Fruit fly (Drosophila melanogaster) whole organism, prepupa: Measurements from ENCODE around the gene CG13898.

ENCODE experiments used
- Blimp-1 ChIP-seq: fragments of 200-800 bp; sonication (Bioruptor generic); optimal IDR thresholded peaks from 3 replicates; lab custom pipeline; 2017; ENCODE audit warnings: missing biosample characterization, missing genetic modification characterization, mild to moderate bottlenecking, moderate library complexity, missing genetic modification reagents
- CG10631 ChIP-seq: fragments of 200-800 bp; sonication (Bioruptor generic); optimal IDR thresholded peaks from 2 replicates; lab custom pipeline; 2016; ENCODE audit warnings: missing biosample characterization, missing genetic modification characterization
- CG10669 ChIP-seq: fragments of 200-800 bp; sonication (Bioruptor generic); optimal IDR thresholded peaks from 3 replicates; lab custom pipeline; 2018; ENCODE audit warnings: missing biosample characterization, mild to moderate bottlenecking, missing genetic modification characterization, moderate library complexity
- CG11762 ChIP-seq: fragments of 200-800 bp; sonication (Bioruptor generic); optimal IDR thresholded peaks from 3 replicates; lab custom pipeline; 2016; ENCODE audit warnings: missing biosample characterization, missing genetic modification characterization; ENCODE audit not compliant: insufficient read depth
- CG11902 ChIP-seq: fragments of 200-800 bp; sonication (Bioruptor generic); optimal IDR thresholded peaks from 3 replicates; lab custom pipeline; 2016; ENCODE audit warnings: missing biosample characterization, missing genetic modification characterization
- CG1621 ChIP-seq: fragments of 200-800 bp; sonication (Bioruptor generic); optimal IDR thresholded peaks from 3 replicates; lab custom pipeline; 2018; ENCODE audit warnings: missing biosample characterization, mild to moderate bottlenecking, missing genetic modification characterization
- CG3032 ChIP-seq: fragments of 200-800 bp; optimal IDR thresholded peaks from 2 replicates; lab custom pipeline; 2019; ENCODE audit warnings: missing biosample characterization, mild to moderate bottlenecking, missing genetic modification characterization, moderate library complexity
- CG31627 ChIP-seq: fragments of 200-800 bp; sonication (Bioruptor generic); optimal IDR thresholded peaks from 3 replicates; lab custom pipeline; 2016; ENCODE audit warnings: missing biosample characterization, missing genetic modification characterization
- CG32006 ChIP-seq: fragments of 200-800 bp; sonication (Bioruptor generic); optimal IDR thresholded peaks from 3 replicates; lab custom pipeline; 2017; ENCODE audit warnings: missing biosample characterization, mild to moderate bottlenecking, missing genetic modification characterization
- CG34406 ChIP-seq: fragments of 200-800 bp; sonication (Bioruptor generic); optimal IDR thresholded peaks from 3 replicates; lab custom pipeline; 2016; ENCODE audit warnings: missing biosample characterization, missing genetic modification characterization
- CG3919 ChIP-seq: fragments of 200-800 bp; sonication (Bioruptor generic); optimal IDR thresholded peaks from 3 replicates; lab custom pipeline; 2016; ENCODE audit warnings: missing biosample characterization, missing genetic modification characterization
- CG4318 ChIP-seq: fragments of 200-800 bp; sonication (Bioruptor generic); optimal IDR thresholded peaks from 3 replicates; lab custom pipeline; 2017; ENCODE audit warnings: missing biosample characterization, mild to moderate bottlenecking, missing genetic modification characterization
- CG6276 ChIP-seq: fragments of 200-800 bp; sonication (Bioruptor generic); optimal IDR thresholded peaks from 2 replicates; lab custom pipeline; 2017; ENCODE audit warnings: missing biosample characterization, mild to moderate bottlenecking, missing genetic modification characterization
- CG6792 ChIP-seq: fragments of 200-800 bp; sonication (Bioruptor generic); optimal IDR thresholded peaks from 3 replicates; lab custom pipeline; 2016; ENCODE audit warnings: missing biosample characterization, missing genetic modification characterization
- CG6808 ChIP-seq: fragments of 200-800 bp; sonication (Bioruptor generic); optimal IDR thresholded peaks from 3 replicates; lab custom pipeline; 2017; ENCODE audit warnings: missing biosample characterization, missing genetic modification characterization, mild to moderate bottlenecking, moderate library complexity, missing genetic modification reagents
- CG6854 ChIP-seq: fragments of 200-800 bp; sonication (Bioruptor generic); optimal IDR thresholded peaks from 2 replicates; lab custom pipeline; 2017; ENCODE audit warnings: missing biosample characterization, mild to moderate bottlenecking, missing genetic modification characterization
- CG7368 ChIP-seq: fragments of 200-800 bp; sonication (Bioruptor generic); optimal IDR thresholded peaks from 3 replicates; lab custom pipeline; 2016; ENCODE audit warnings: missing biosample characterization, missing genetic modification characterization
- CG8119 ChIP-seq: fragments of 200-800 bp; sonication (Bioruptor generic); IDR thresholded peaks from 3 replicates; pipeline ENCODE4 v1.3.6; 2022; ENCODE audit warnings: missing biosample characterization, missing genetic modification characterization
- CG8319 ChIP-seq: fragments of 200-800 bp; sonication (Bioruptor generic); optimal IDR thresholded peaks from 3 replicates; lab custom pipeline; 2016; ENCODE audit warnings: missing biosample characterization, missing genetic modification characterization
- CG8632 ChIP-seq: fragments of 200-800 bp; sonication (Bioruptor generic); optimal IDR thresholded peaks from 3 replicates; lab custom pipeline; 2016; ENCODE audit warnings: missing biosample characterization, missing genetic modification characterization
- CG9139 ChIP-seq: fragments of 200-800 bp; sonication (Bioruptor generic); optimal IDR thresholded peaks from 3 replicates; lab custom pipeline; 2017; ENCODE audit warnings: missing biosample characterization, mild to moderate bottlenecking, missing genetic modification characterization
- Eip75B ChIP-seq: fragments of 200-800 bp; sonication (Bioruptor generic); optimal IDR thresholded peaks from 3 replicates; lab custom pipeline; 2016; ENCODE audit warnings: missing biosample characterization, missing genetic modification characterization
- Ets21C ChIP-seq: fragments of 200-800 bp; sonication (Bioruptor generic); optimal IDR thresholded peaks from 3 replicates; lab custom pipeline; 2016; ENCODE audit warnings: missing biosample characterization, missing genetic modification characterization
- Ets96B ChIP-seq: fragments of 200-800 bp; optimal IDR thresholded peaks from 2 replicates; lab custom pipeline; 2019; ENCODE audit warnings: missing biosample characterization, mild to moderate bottlenecking, missing genetic modification characterization, moderate library complexity
- Gug ChIP-seq: fragments of 200-800 bp; sonication (Bioruptor generic); IDR thresholded peaks from 2 replicates; pipeline ENCODE4 v1.3.6; 2022; ENCODE audit warnings: missing biosample characterization, missing genetic modification characterization
- Hr38 ChIP-seq: sonication (Bioruptor generic); optimal IDR thresholded peaks from 2 replicates; lab custom pipeline; 2016; ENCODE audit warnings: missing biosample characterization, missing genetic modification characterization
- Hr39 ChIP-seq: fragments of 200-800 bp; sonication (Bioruptor generic); optimal IDR thresholded peaks from 2 replicates; lab custom pipeline; 2016; ENCODE audit warnings: missing biosample characterization, missing genetic modification characterization
- Hr4 ChIP-seq: fragments of 200-800 bp; sonication (Bioruptor generic); optimal IDR thresholded peaks from 3 replicates; lab custom pipeline; 2016; ENCODE audit warnings: missing biosample characterization, missing genetic modification characterization
- Lpt ChIP-seq: fragments of 200-800 bp; sonication (Bioruptor generic); optimal IDR thresholded peaks from 3 replicates; lab custom pipeline; 2016; ENCODE audit warnings: missing biosample characterization, missing genetic modification characterization
- Met ChIP-seq: fragments of 200-800 bp; sonication (Bioruptor generic); optimal IDR thresholded peaks from 3 replicates; lab custom pipeline; 2016; ENCODE audit warnings: missing biosample characterization, missing genetic modification characterization
- OdsH ChIP-seq: fragments of 200-800 bp; sonication (Bioruptor generic); optimal IDR thresholded peaks from 3 replicates; lab custom pipeline; 2016; ENCODE audit warnings: missing biosample characterization, missing genetic modification characterization
- Smox ChIP-seq: fragments of 200-800 bp; sonication (Bioruptor generic); optimal IDR thresholded peaks from 3 replicates; lab custom pipeline; 2016; ENCODE audit warnings: missing biosample characterization, missing genetic modification characterization
- Sox102F ChIP-seq: fragments of 200-800 bp; sonication (Bioruptor generic); optimal IDR thresholded peaks from 2 replicates; lab custom pipeline; 2016; ENCODE audit warnings: missing biosample characterization, mild to moderate bottlenecking, missing genetic modification characterization
- Sox14 ChIP-seq: fragments of 200-800 bp; sonication (Bioruptor generic); optimal IDR thresholded peaks from 3 replicates; lab custom pipeline; 2016; ENCODE audit warnings: missing biosample characterization, missing genetic modification characterization
- Sox15 ChIP-seq: fragments of 200-800 bp; sonication (Bioruptor generic); optimal IDR thresholded peaks from 3 replicates; lab custom pipeline; 2016; ENCODE audit warnings: missing biosample characterization, missing genetic modification characterization
- achi ChIP-seq: fragments of 200-800 bp; sonication (Bioruptor generic); optimal IDR thresholded peaks from 3 replicates; lab custom pipeline; 2016; ENCODE audit warnings: missing biosample characterization, missing genetic modification characterization
- acj6 ChIP-seq: fragments of 200-800 bp; sonication (Bioruptor generic); optimal IDR thresholded peaks from 3 replicates; lab custom pipeline; 2016; ENCODE audit warnings: missing biosample characterization, missing genetic modification characterization
- dac ChIP-seq: fragments of 200-800 bp; sonication (Bioruptor generic); optimal IDR thresholded peaks from 2 replicates; lab custom pipeline; 2017; ENCODE audit warnings: missing biosample characterization, mild to moderate bottlenecking, missing genetic modification characterization
- dsx ChIP-seq: fragments of 200-800 bp; optimal IDR thresholded peaks from 3 replicates; lab custom pipeline; 2019; ENCODE audit warnings: missing biosample characterization, mild to moderate bottlenecking, missing genetic modification characterization, moderate library complexity; ENCODE audit not compliant: poor library complexity, severe bottlenecking
- esn ChIP-seq: fragments of 200-800 bp; sonication (Bioruptor generic); optimal IDR thresholded peaks from 2 replicates; lab custom pipeline; 2016; ENCODE audit warnings: missing biosample characterization, mild to moderate bottlenecking, missing genetic modification characterization, moderate library complexity
- fd59A ChIP-seq: fragments of 200-800 bp; sonication (Bioruptor generic); optimal IDR thresholded peaks from 2 replicates; lab custom pipeline; 2017; ENCODE audit warnings: missing biosample characterization, mild to moderate bottlenecking, missing genetic modification characterization, missing genetic modification reagents
- fkh ChIP-seq: fragments of 200-800 bp; sonication (Bioruptor generic); optimal IDR thresholded peaks from 3 replicates; lab custom pipeline; 2017; ENCODE audit warnings: missing biosample characterization, mild to moderate bottlenecking, missing genetic modification characterization, moderate library complexity
- lz ChIP-seq: fragments of 200-800 bp; sonication (Bioruptor generic); optimal IDR thresholded peaks from 3 replicates; lab custom pipeline; 2016; ENCODE audit warnings: missing biosample characterization, missing genetic modification characterization
- net ChIP-seq: fragments of 200-800 bp; sonication (Bioruptor generic); optimal IDR thresholded peaks from 3 replicates; lab custom pipeline; 2016; ENCODE audit warnings: missing biosample characterization, missing genetic modification characterization
- pdm3 ChIP-seq: fragments of 200-800 bp; sonication (Bioruptor generic); optimal IDR thresholded peaks from 3 replicates; lab custom pipeline; 2016; ENCODE audit warnings: missing biosample characterization, missing genetic modification characterization
- salr ChIP-seq, 2 experiments: fragments of 200-800 bp; sonication (Bioruptor generic); optimal IDR thresholded peaks; 3 replicates each; lab custom pipeline; 2016 to 2018; ENCODE audit warnings: missing biosample characterization in 2 of 2, missing genetic modification characterization in 2 of 2, mild to moderate bottlenecking in 1 of 2
- spab ChIP-seq: fragments of 200-800 bp; sonication (Bioruptor generic); optimal IDR thresholded peaks from 2 replicates; lab custom pipeline; 2017; ENCODE audit warnings: missing biosample characterization, mild to moderate bottlenecking, missing genetic modification characterization, missing genetic modification reagents
- ss ChIP-seq, 2 experiments: fragments of 200-800 bp; sonication (Bioruptor generic); optimal IDR thresholded peaks; 2 replicates in 1 of 2; 3 replicates in 1 of 2; lab custom pipeline; 2017 to 2018; ENCODE audit warnings: mild to moderate bottlenecking in 2 of 2, missing biosample characterization in 2 of 2, missing genetic modification characterization in 2 of 2, moderate library complexity in 1 of 2
- svp ChIP-seq: fragments of 200-800 bp; sonication (Bioruptor generic); peaks from one replicate; lab custom pipeline; 2016; ENCODE audit warnings: missing biosample characterization, missing genetic modification characterization
- topi ChIP-seq: fragments of 200-800 bp; sonication (Bioruptor generic); optimal IDR thresholded peaks from 3 replicates; lab custom pipeline; 2016; ENCODE audit warnings: missing biosample characterization, missing genetic modification characterization
- vri ChIP-seq: fragments of 200-800 bp; sonication (Bioruptor generic); optimal IDR thresholded peaks from 3 replicates; lab custom pipeline; 2016; ENCODE audit warnings: missing biosample characterization, mild to moderate bottlenecking, missing genetic modification characterization

CG13898 gene

DNA sequence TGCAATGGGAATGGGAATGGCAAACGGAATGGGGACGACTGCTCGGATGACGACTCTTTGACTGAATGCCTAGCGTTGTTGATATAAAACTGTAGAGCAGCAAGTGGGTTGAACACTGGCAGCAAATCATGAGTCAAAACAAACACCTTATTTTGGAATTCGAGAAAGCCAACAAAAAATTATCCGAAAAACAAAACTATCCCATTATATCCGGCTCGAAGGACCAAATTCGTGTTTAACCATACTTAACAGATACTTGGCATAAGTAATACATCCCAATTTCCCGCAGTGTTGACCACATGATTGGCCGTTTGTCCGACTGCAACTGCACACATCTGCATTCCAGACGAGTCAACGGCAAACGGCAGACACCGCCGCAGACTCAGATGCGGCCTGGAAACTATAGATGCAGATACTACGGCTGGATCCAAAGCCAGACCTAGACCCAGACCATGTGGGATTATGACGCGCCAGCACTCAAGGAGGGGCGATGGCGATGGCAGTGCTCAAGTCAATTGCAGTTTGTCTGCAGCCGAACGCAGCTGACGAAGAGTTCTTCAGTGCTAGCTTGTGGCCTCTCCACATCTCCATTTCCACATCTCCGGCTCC is 9.5 kb upstream of the CG13898 start:
- TF ChIP-seq Hr38 (GFP tag; lab: Kevin White, UChicago) = peak; percentile 81
- TF ChIP-seq CG4318 (GFP tag; lab: Kevin White, UChicago) = peak; percentile 92
- no peak for TF ChIP-seq vri (GFP tag; lab: Kevin White, UChicago)
- peak; percentile 91 for TF ChIP-seq CG10631 (GFP tag; lab: Kevin White, UChicago)
- TF ChIP-seq Met (GFP tag; lab: Kevin White, UChicago) = peak; percentile 53
- peak; percentile 90 for TF ChIP-seq dac (GFP tag; lab: Kevin White, UChicago)
- no peak for TF ChIP-seq fkh (GFP tag; lab: Kevin White, UChicago)
- peak; percentile 92 for TF ChIP-seq CG1621 (tag; lab: Kevin White, UChicago)
- peak; percentile 85 for TF ChIP-seq CG7368 (GFP tag; lab: Kevin White, UChicago)
- TF ChIP-seq CG34406 = peak; percentile 62
- peak; percentile 96 for TF ChIP-seq Gug (GFP tag; lab: Robert Waterston, UW)
- TF ChIP-seq ss (GFP tag; optimal IDR thresholded peaks at IDR 0.05; lab: Kevin White, UChicago) = peak; percentile 70 to 81
- TF ChIP-seq CG6854 (GFP tag; lab: Kevin White, UChicago) = no peak
- TF ChIP-seq acj6 (GFP tag; lab: Kevin White, UChicago) = peak; percentile 88
- peak; percentile 85 for TF ChIP-seq net (GFP tag; lab: Kevin White, UChicago)
- TF ChIP-seq CG9139 (GFP tag; lab: Kevin White, UChicago) = peak; percentile 73
- TF ChIP-seq lz = peak; percentile 45
- TF ChIP-seq Ets96B = peak; percentile 92
- peak; percentile 86 for TF ChIP-seq CG6808
- peak; percentile 31 for TF ChIP-seq esn
- peak; percentile 85 to 88 for TF ChIP-seq salr (GFP tag; optimal IDR thresholded peaks at IDR 0.05; lab: Kevin White, UChicago)
- no peak for TF ChIP-seq Ets21C (GFP tag; lab: Kevin White, UChicago)
- TF ChIP-seq Blimp-1 = no peak
- peak; percentile 93 for TF ChIP-seq Lpt (GFP tag; lab: Kevin White, UChicago)
- peak; percentile 95 for TF ChIP-seq CG6276 (GFP tag; lab: Kevin White, UChicago)
- TF ChIP-seq CG8119 = peak; percentile 96
- peak; percentile 88 for TF ChIP-seq Eip75B (GFP tag; lab: Kevin White, UChicago)
- peak; percentile 47 for TF ChIP-seq topi
- TF ChIP-seq Sox15 (GFP tag; lab: Kevin White, UChicago) = peak; percentile 51
- TF ChIP-seq achi (GFP tag; lab: Kevin White, UChicago) = peak; percentile 89
- peak; percentile 92 for TF ChIP-seq CG3919 (GFP tag; lab: Kevin White, UChicago)
- peak; percentile 37 for TF ChIP-seq Hr39 (GFP tag; lab: Kevin White, UChicago)
- TF ChIP-seq fd59A (GFP tag; lab: Kevin White, UChicago) = peak; percentile 88
- TF ChIP-seq CG11902 (GFP tag; lab: Kevin White, UChicago) = peak; percentile 44
- TF ChIP-seq svp (GFP tag; lab: Kevin White, UChicago) = peak; percentile 76
- peak; percentile 84 for TF ChIP-seq pdm3
- peak; percentile 90 for TF ChIP-seq CG10669
- peak; percentile 77 for TF ChIP-seq CG6792
- peak; percentile 25 for TF ChIP-seq CG31627 (GFP tag; lab: Kevin White, UChicago)
- peak; percentile 95 for TF ChIP-seq Hr4 (GFP tag; lab: Kevin White, UChicago)
- TF ChIP-seq dsx (GFP tag; lab: Kevin White, UChicago) = peak; percentile 81
- peak; percentile 96 for TF ChIP-seq CG32006 (GFP tag; lab: Kevin White, UChicago)
- peak; percentile 89 for TF ChIP-seq OdsH (GFP tag; lab: Kevin White, UChicago)
- peak; percentile 91 for TF ChIP-seq Sox14 (GFP tag; lab: Kevin White, UChicago)
- peak; percentile 73 for TF ChIP-seq CG8632 (GFP tag; lab: Kevin White, UChicago)
- TF ChIP-seq CG8319 = peak; percentile 61
- TF ChIP-seq Sox102F (GFP tag; lab: Kevin White, UChicago) = peak; percentile 13
- peak; percentile 90 for TF ChIP-seq CG3032 (tag; lab: Kevin White, UChicago)
- TF ChIP-seq CG11762 (GFP tag; lab: Kevin White, UChicago) = peak; percentile 77
- peak; percentile 4 for TF ChIP-seq Smox (GFP tag; lab: Kevin White, UChicago)
- TF ChIP-seq spab (GFP tag; lab: Kevin White, UChicago) = peak; percentile 87
